Worm (Caenorhabditis elegans) whole organism, L4 larva: Measurements from ENCODE around the gene ddx-35.

Experiments
- F26F4.8 ChIP-seq: fragments of 200-800 bp; sonication (Bioruptor generic); conservative IDR thresholded peaks from 2 replicates; pipeline ENCODE4 v1.3.6; 2022; ENCODE audit warnings: missing genetic modification characterization, missing compliant biosample characterization
- F37D6.2 ChIP-seq: sonication (generic microtip); optimal IDR thresholded peaks from 2 replicates; lab custom pipeline; 2016; ENCODE audit warnings: mild to moderate bottlenecking, missing genetic modification characterization, missing compliant biosample characterization
- R02D3.7 ChIP-seq: fragments of 150-350 bp; sonication (generic microtip); optimal IDR thresholded peaks from 3 replicates; lab custom pipeline; 2014; ENCODE audit warnings: missing biosample characterization, missing genetic modification characterization
- T20F7.1 ChIP-seq: fragments of 200-800 bp; sonication (Bioruptor generic); optimal IDR thresholded peaks from 2 replicates; lab custom pipeline; 2018; ENCODE audit warnings: mild to moderate bottlenecking, missing genetic modification characterization, missing compliant biosample characterization
- Y48G9A.11 ChIP-seq: fragments of 200-800 bp; sonication (Bioruptor generic); IDR thresholded peaks from 2 replicates; pipeline ENCODE4 v1.3.6; 2022; ENCODE audit warnings: missing genetic modification reagents, missing genetic modification characterization, missing compliant biosample characterization
- Y5F2A.4 ChIP-seq: fragments of 200-800 bp; sonication (Bioruptor generic); optimal IDR thresholded peaks from 2 replicates; lab custom pipeline; 2018; ENCODE audit warnings: mild to moderate bottlenecking, missing genetic modification characterization, missing compliant biosample characterization
- ZK337.2 ChIP-seq: fragments of 200-800 bp; sonication (Bioruptor generic); IDR thresholded peaks from 2 replicates; pipeline ENCODE4 v1.3.6; 2022; ENCODE audit warnings: missing genetic modification reagents, missing genetic modification characterization, missing compliant biosample characterization
- ama-1 ChIP-seq: fragments of 150-350 bp; optimal IDR thresholded peaks from 2 replicates; lab custom pipeline; 2014; ENCODE audit warnings: inconsistent platforms, mixed read lengths
- ceh-20 ChIP-seq: fragments of 200-800 bp; sonication (Bioruptor generic); IDR thresholded peaks from 2 replicates; pipeline ENCODE4 v1.3.6; 2022; ENCODE audit warnings: missing genetic modification reagents, missing genetic modification characterization, missing compliant biosample characterization
- ceh-62 ChIP-seq: sonication (generic microtip); optimal IDR thresholded peaks from 2 replicates; lab custom pipeline; 2017; ENCODE audit warnings: missing biosample characterization, missing genetic modification characterization
- ceh-82 ChIP-seq: sonication (generic microtip); optimal IDR thresholded peaks from 2 replicates; lab custom pipeline; 2017; ENCODE audit warnings: missing biosample characterization, missing genetic modification characterization
- daf-16 ChIP-seq, 3 experiments: sonication (generic microtip); optimal IDR thresholded peaks; 2 replicates each; lab custom pipeline; 2016 to 2017; ENCODE audit warnings: missing genetic modification characterization in 3 of 3, missing genetic modification reagents in 3 of 3, mild to moderate bottlenecking in 2 of 3, missing compliant biosample characterization in 2 of 3, missing biosample characterization in 1 of 3, moderate library complexity in 1 of 3
- dmd-6 ChIP-seq: fragments of 200-800 bp; sonication (Bioruptor generic); IDR thresholded peaks from 2 replicates; pipeline ENCODE4 v1.3.6; 2022; ENCODE audit warnings: missing genetic modification reagents, missing genetic modification characterization, missing compliant biosample characterization
- dmd-8 ChIP-seq: fragments of 200-800 bp; sonication (Bioruptor generic); IDR thresholded peaks from 2 replicates; pipeline ENCODE4 v1.3.6; 2022; ENCODE audit warnings: missing genetic modification characterization, missing compliant biosample characterization
- dmd-9 ChIP-seq: fragments of 200-800 bp; sonication (Bioruptor generic); IDR thresholded peaks from 2 replicates; pipeline ENCODE4 v1.3.6; 2022; ENCODE audit warnings: missing genetic modification reagents, missing genetic modification characterization, missing compliant biosample characterization
- duxl-1 ChIP-seq: sonication (generic microtip); optimal IDR thresholded peaks from 2 replicates; lab custom pipeline; 2016; ENCODE audit warnings: mild to moderate bottlenecking, missing genetic modification characterization, moderate library complexity, missing compliant biosample characterization; ENCODE audit not compliant: poor library complexity
- dve-1 ChIP-seq: sonication (generic microtip); optimal IDR thresholded peaks from 2 replicates; lab custom pipeline; 2017; ENCODE audit warnings: antibody characterized with exemption, mild to moderate bottlenecking, missing genetic modification characterization, missing compliant biosample characterization; ENCODE audit not compliant: insufficient read depth
- egl-27 ChIP-seq: sonication (generic microtip); optimal IDR thresholded peaks from 3 replicates; lab custom pipeline; 2017; ENCODE audit warnings: missing biosample characterization, missing genetic modification reagents, missing genetic modification characterization
- fos-1 ChIP-seq: fragments of 150-350 bp; optimal IDR thresholded peaks from 2 replicates; lab custom pipeline; 2014; ENCODE audit warnings: missing biosample characterization, missing genetic modification characterization
- gei-8 ChIP-seq: fragments of 200-800 bp; sonication (Bioruptor generic); optimal IDR thresholded peaks from 2 replicates; lab custom pipeline; 2018; ENCODE audit warnings: mild to moderate bottlenecking, missing genetic modification characterization, missing compliant biosample characterization
- hlh-11 ChIP-seq: fragments of 200-800 bp; sonication (Bioruptor generic); optimal IDR thresholded peaks from 2 replicates; lab custom pipeline; 2018; ENCODE audit warnings: mild to moderate bottlenecking, missing genetic modification characterization, missing compliant biosample characterization
- hlh-30 ChIP-seq: sonication (generic microtip); optimal IDR thresholded peaks from 2 replicates; lab custom pipeline; 2017; ENCODE audit warnings: antibody characterized with exemption, mild to moderate bottlenecking, missing genetic modification characterization, missing compliant biosample characterization; ENCODE audit not compliant: insufficient read depth
- jun-1 ChIP-seq: fragments of 150-350 bp; optimal IDR thresholded peaks from 2 replicates; lab custom pipeline; 2014; ENCODE audit warnings: missing biosample characterization, missing genetic modification reagents, missing genetic modification characterization
- lin-1 ChIP-seq: fragments of 200-800 bp; sonication (Bioruptor generic); IDR thresholded peaks from 2 replicates; pipeline ENCODE4 v1.3.6; 2022; ENCODE audit warnings: missing genetic modification reagents, missing genetic modification characterization, missing compliant biosample characterization
- lin-13 ChIP-seq: fragments of 150-350 bp; optimal IDR thresholded peaks from 2 replicates; lab custom pipeline; 2014; ENCODE audit warnings: missing biosample characterization, missing genetic modification reagents, missing genetic modification characterization
- lin-15B ChIP-seq: fragments of 150-350 bp; sonication (generic microtip); optimal IDR thresholded peaks from 3 replicates; lab custom pipeline; 2014; ENCODE audit warnings: missing biosample characterization, missing genetic modification characterization
- lin-29 ChIP-seq: fragments of 200-800 bp; sonication (Bioruptor generic); IDR thresholded peaks from 2 replicates; pipeline ENCODE4 v1.3.6; 2022; ENCODE audit warnings: missing genetic modification reagents, missing genetic modification characterization, missing compliant biosample characterization
- lin-39 ChIP-seq: fragments of 150-350 bp; optimal IDR thresholded peaks from 2 replicates; lab custom pipeline; 2014; ENCODE audit warnings: missing biosample characterization, missing genetic modification reagents, missing genetic modification characterization
- madf-9 ChIP-seq: fragments of 200-800 bp; sonication (Bioruptor generic); conservative IDR thresholded peaks from 2 replicates; pipeline ENCODE4 v1.3.6; 2022; ENCODE audit warnings: missing genetic modification reagents, missing genetic modification characterization, missing compliant biosample characterization
- mdl-1 ChIP-seq, 2 experiments: fragments of 150-350 bp in 1 of 2; sonication (generic microtip) in 1 of 2; optimal IDR thresholded peaks; 2 replicates each; lab custom pipeline; 2014 to 2017; ENCODE audit warnings: missing biosample characterization in 2 of 2, missing genetic modification characterization in 2 of 2
- mes-2 ChIP-seq: sonication (generic microtip); optimal IDR thresholded peaks from 2 replicates; lab custom pipeline; 2016; ENCODE audit warnings: missing genotype, mild to moderate bottlenecking, missing genetic modification characterization, missing compliant biosample characterization; ENCODE audit not compliant: poor library complexity, severe bottlenecking
- mxl-2 ChIP-seq: fragments of 200-800 bp; sonication (Bioruptor generic); conservative IDR thresholded peaks from 2 replicates; pipeline ENCODE4 v1.3.6; 2022; ENCODE audit warnings: missing genetic modification reagents, missing genetic modification characterization, missing compliant biosample characterization
- mxl-3 ChIP-seq: fragments of 200-800 bp; sonication (Bioruptor generic); optimal IDR thresholded peaks from 2 replicates; lab custom pipeline; 2018; ENCODE audit warnings: mild to moderate bottlenecking, missing genetic modification characterization, missing compliant biosample characterization
- nhr-11 ChIP-seq: fragments of 150-350 bp; optimal IDR thresholded peaks from 2 replicates; lab custom pipeline; 2014; ENCODE audit warnings: missing biosample characterization, missing genetic modification characterization
- nhr-111 ChIP-seq: fragments of 200-800 bp; sonication (Bioruptor generic); optimal IDR thresholded peaks from 2 replicates; lab custom pipeline; 2018; ENCODE audit warnings: mild to moderate bottlenecking, missing genetic modification characterization, missing compliant biosample characterization
- nhr-28 ChIP-seq: fragments of 150-350 bp; optimal IDR thresholded peaks from 2 replicates; lab custom pipeline; 2014; ENCODE audit warnings: missing biosample characterization, missing genetic modification characterization
- nhr-6 ChIP-seq: fragments of 150-350 bp; optimal IDR thresholded peaks from 2 replicates; lab custom pipeline; 2014; ENCODE audit warnings: missing biosample characterization, missing genetic modification characterization
- nhr-77 ChIP-seq: fragments of 150-350 bp; optimal IDR thresholded peaks from 2 replicates; lab custom pipeline; 2014; ENCODE audit warnings: missing biosample characterization, missing genetic modification characterization
- pha-4 ChIP-seq, 2 experiments: fragments of 150-350 bp in 1 of 2; fragments of 200-800 bp in 1 of 2; sonication (Bioruptor generic) in 1 of 2; IDR thresholded peaks in 1 of 2; optimal IDR thresholded peaks in 1 of 2; 2 replicates each; pipeline versions ENCODE4 v1.3.6 to Lab custom; 2014 to 2022; ENCODE audit warnings: missing genetic modification characterization in 2 of 2, missing genetic modification reagents in 2 of 2, missing biosample characterization in 1 of 2, missing compliant biosample characterization in 1 of 2
- php-3 ChIP-seq: fragments of 200-800 bp; sonication (Bioruptor generic); IDR thresholded peaks from 2 replicates; pipeline ENCODE4 v1.3.6; 2022; ENCODE audit warnings: missing genetic modification reagents, missing genetic modification characterization, missing compliant biosample characterization
- pqm-1 ChIP-seq: sonication (generic microtip); optimal IDR thresholded peaks from 2 replicates; lab custom pipeline; 2017; ENCODE audit warnings: missing biosample characterization, missing genetic modification characterization
- rbr-2 ChIP-seq: sonication (generic microtip); optimal IDR thresholded peaks from 2 replicates; lab custom pipeline; 2016; ENCODE audit warnings: missing genotype, missing genetic modification characterization, missing compliant biosample characterization
- saeg-2 ChIP-seq: fragments of 200-800 bp; sonication (Bioruptor generic); IDR thresholded peaks from 2 replicates; pipeline ENCODE4 v1.3.6; 2022; ENCODE audit warnings: missing genetic modification reagents, missing genetic modification characterization, missing compliant biosample characterization
- snpc-4 ChIP-seq: fragments of 150-350 bp; optimal IDR thresholded peaks from 2 replicates; lab custom pipeline; 2014; ENCODE audit warnings: missing biosample characterization, missing genetic modification characterization
- spr-1 ChIP-seq: sonication (generic microtip); optimal IDR thresholded peaks from 2 replicates; lab custom pipeline; 2016; ENCODE audit warnings: mild to moderate bottlenecking, missing genetic modification characterization, missing compliant biosample characterization
- tra-1 ChIP-seq: fragments of 200-800 bp; sonication (Bioruptor generic); IDR thresholded peaks from 2 replicates; pipeline ENCODE4 v1.3.6; 2022; ENCODE audit warnings: missing genetic modification reagents, missing genetic modification characterization, missing compliant biosample characterization
- vab-7 ChIP-seq: fragments of 200-800 bp; sonication (Bioruptor generic); IDR thresholded peaks from 2 replicates; pipeline ENCODE4 v1.3.6; 2022; ENCODE audit warnings: missing genetic modification reagents, missing genetic modification characterization, missing compliant biosample characterization
- zip-11 ChIP-seq: fragments of 200-800 bp; sonication (Bioruptor generic); IDR thresholded peaks from 2 replicates; pipeline ENCODE4 v1.3.6; 2022; ENCODE audit warnings: missing genetic modification characterization, missing compliant biosample characterization
- ztf-11 ChIP-seq: fragments of 150-350 bp; optimal IDR thresholded peaks from 2 replicates; lab custom pipeline; 2014; ENCODE audit warnings: missing biosample characterization, missing genetic modification characterization

Gene ddx-35

ce11 chrIII:1602682-1603081, 48.4 kb upstream of the ddx-35 start:
- TF ChIP-seq php-3 (peak; percentile 84), daf-16 (GFP tag; optimal IDR thresholded peaks at IDR 0.05; lab: Kevin White, UChicago) (no peak), daf-16 (tag; optimal IDR thresholded peaks at IDR 0.05; lab: Kevin White, UChicago) (peak; percentile 93), jun-1 (no peak), F37D6.2 (no peak), pha-4 (GFP tag; IDR thresholded peaks at IDR 0.05; lab: Robert Waterston, UW) (no peak), pha-4 (tag; optimal IDR thresholded peaks at IDR 0.05; lab: Kevin White, UChicago) (peak; percentile 20), lin-39 (tag; lab: Kevin White, UChicago) (no peak), nhr-6 (peak; percentile 44), vab-7 (no peak), mes-2 (tag; lab: Kevin White, UChicago) (no peak), lin-1 (no peak), hlh-30 (peak; percentile 50), dmd-6 (peak; percentile 47), nhr-77 (tag; lab: Kevin White, UChicago) (peak; percentile 38), snpc-4 (tag; lab: Kevin White, UChicago) (no peak), dve-1 (tag; lab: Kevin White, UChicago) (peak; percentile 81), Y48G9A.11 (GFP tag; lab: Robert Waterston, UW) (no peak), tra-1 (GFP tag; lab: Robert Waterston, UW) (0 out of 2 replicates have a peak, but pooled peaks have one; percentile 20), dmd-8 (GFP tag; lab: Robert Waterston, UW) (no peak), mxl-2 (no peak), saeg-2 (GFP tag; lab: Robert Waterston, UW) (no peak), T20F7.1 (GFP tag; lab: Kevin White, UChicago) (peak; percentile 9), hlh-11 (tag; lab: Kevin White, UChicago) (peak; percentile 37), Y5F2A.4 (no peak), ceh-20 (GFP tag; lab: Robert Waterston, UW) (no peak), lin-15B (tag; lab: Kevin White, UChicago) (no peak), rbr-2 (tag; lab: Kevin White, UChicago) (no peak), egl-27 (tag; lab: Kevin White, UChicago) (no peak), lin-13 (GFP tag; lab: Kevin White, UChicago) (peak; percentile 44), fos-1 (tag; lab: Kevin White, UChicago) (no peak), zip-11 (GFP tag; lab: Robert Waterston, UW) (no peak), nhr-28 (peak; percentile 83), duxl-1 (no peak), mxl-3 (no peak), R02D3.7 (tag; lab: Kevin White, UChicago) (no peak), mdl-1 (tag; optimal IDR thresholded peaks at IDR 0.05; lab: Kevin White, UChicago) (no peak), pqm-1 (tag; lab: Kevin White, UChicago) (peak; percentile 67)

- peak; percentile 94 for TF ChIP-seq F26F4.8 (GFP tag; lab: Robert Waterston, UW)
- peak; percentile 22 to 79 for TF ChIP-seq daf-16 (GFP tag; optimal IDR thresholded peaks at IDR 0.05; lab: Kevin White, UChicago)
- peak; percentile 15 for TF ChIP-seq daf-16 (tag; optimal IDR thresholded peaks at IDR 0.05; lab: Kevin White, UChicago)
- peak; percentile 85 for TF ChIP-seq mes-2 (tag; lab: Kevin White, UChicago)
- peak; percentile 71; the same call in 1 of the 2 replicates for TF ChIP-seq dmd-9
- TF ChIP-seq R02D3.7 (tag; lab: Kevin White, UChicago): no peak
- peak; percentile 76 for TF ChIP-seq duxl-1
- TF ChIP-seq ZK337.2 (GFP tag; lab: Robert Waterston, UW): peak; percentile 88
- TF ChIP-seq nhr-11 (tag; lab: Kevin White, UChicago): no peak
- no peak for TF ChIP-seq ama-1
- TF ChIP-seq F37D6.2: no peak
- peak; percentile 67 for TF ChIP-seq php-3
- 0 out of 2 replicates have a peak, but pooled peaks have one; percentile 47 for TF ChIP-seq lin-29 (GFP tag; lab: Robert Waterston, UW)
- TF ChIP-seq ztf-11 (tag; lab: Kevin White, UChicago): no peak
- peak; percentile 60 for TF ChIP-seq nhr-111
- peak; percentile 35 for TF ChIP-seq rbr-2 (tag; lab: Kevin White, UChicago)
- no peak for TF ChIP-seq ceh-62 (tag; lab: Kevin White, UChicago)
- TF ChIP-seq madf-9 (GFP tag; lab: Robert Waterston, UW): peak; percentile 85
- TF ChIP-seq gei-8 (GFP tag; lab: Kevin White, UChicago): peak; percentile 55
- peak; percentile 45 for TF ChIP-seq spr-1
- no peak for TF ChIP-seq ceh-82
Measured at ce11 chrIII:1601464-1602169, 47.4 kb upstream of the ddx-35 start.
